Worm (Caenorhabditis elegans) whole organism, young adult: ENCODE data around the gene lex-1.

Experiments
- B0336.3 ChIP-seq: fragments of 200-800 bp; sonication (Bioruptor generic); IDR thresholded peaks from 2 replicates; pipeline ENCODE4 v1.3.6; 2022; ENCODE audit warnings: missing genetic modification characterization, missing compliant biosample characterization
- C06A6.2 ChIP-seq: fragments of 200-800 bp; sonication (Bioruptor generic); conservative IDR thresholded peaks from 2 replicates; pipeline ENCODE4 v1.3.6; 2022; ENCODE audit warnings: missing genetic modification characterization, missing compliant biosample characterization
- C17E4.6 ChIP-seq: fragments of 200-800 bp; sonication (Bioruptor generic); IDR thresholded peaks from 2 replicates; pipeline ENCODE4 v1.3.6; 2022; ENCODE audit warnings: missing genetic modification reagents, missing genetic modification characterization, missing compliant biosample characterization
- F23B12.7 ChIP-seq: sonication (generic microtip); optimal IDR thresholded peaks from 2 replicates; lab custom pipeline; 2017; ENCODE audit warnings: missing genetic modification characterization, mild to moderate bottlenecking, missing compliant biosample characterization, antibody characterized with exemption, moderate library complexity; ENCODE audit not compliant: insufficient read depth
- F39B2.1 ChIP-seq: fragments of 200-800 bp; sonication (Bioruptor generic); IDR thresholded peaks from 2 replicates; pipeline ENCODE4 v1.3.6; 2022; ENCODE audit warnings: missing genetic modification reagents, missing genetic modification characterization, missing compliant biosample characterization
- F49E8.2 ChIP-seq: sonication (generic microtip); optimal IDR thresholded peaks from 3 replicates; lab custom pipeline; 2017; ENCODE audit warnings: missing genetic modification characterization, mild to moderate bottlenecking, missing compliant biosample characterization, antibody characterized with exemption, moderate library complexity; ENCODE audit not compliant: insufficient read depth
- Y56A3A.18 ChIP-seq: fragments of 200-800 bp; sonication (Bioruptor generic); IDR thresholded peaks from 2 replicates; pipeline ENCODE4 v1.3.6; 2022; ENCODE audit warnings: missing genetic modification reagents, missing genetic modification characterization, missing compliant biosample characterization
- Y67H2A.10 ChIP-seq: fragments of 200-800 bp; sonication (Bioruptor generic); conservative IDR thresholded peaks from 2 replicates; pipeline ENCODE4 v1.3.6; 2022; ENCODE audit warnings: missing genetic modification reagents, missing genetic modification characterization, missing compliant biosample characterization
- ZK185.1 ChIP-seq: sonication (generic microtip); optimal IDR thresholded peaks from 2 replicates; lab custom pipeline; 2016; ENCODE audit warnings: mild to moderate bottlenecking, missing genetic modification characterization, missing compliant biosample characterization; ENCODE audit not compliant: poor library complexity, severe bottlenecking
- akir-1 ChIP-seq: fragments of 200-800 bp; sonication (Bioruptor generic); optimal IDR thresholded peaks from 2 replicates; lab custom pipeline; 2018; ENCODE audit warnings: mild to moderate bottlenecking, missing genetic modification characterization, moderate library complexity, missing compliant biosample characterization
- ama-1 ChIP-seq, 3 experiments: fragments of 150-350 bp in 1 of 3; sonication (generic microtip) in 2 of 3; optimal IDR thresholded peaks; 2 replicates each; lab custom pipeline; 2014 to 2018; ENCODE audit warnings: missing biosample characterization in 2 of 3, missing genetic modification characterization in 2 of 3, missing genetic modification reagents in 2 of 3
- atf-7 ChIP-seq: sonication (generic microtip); optimal IDR thresholded peaks from 2 replicates; lab custom pipeline; 2017; ENCODE audit warnings: mild to moderate bottlenecking, missing genetic modification characterization, missing compliant biosample characterization
- attf-3 ChIP-seq: fragments of 200-800 bp; sonication (Bioruptor generic); conservative IDR thresholded peaks from 2 replicates; pipeline ENCODE4 v1.3.6; 2022; ENCODE audit warnings: missing genetic modification reagents, missing genetic modification characterization, missing compliant biosample characterization
- attf-5 ChIP-seq: fragments of 200-800 bp; sonication (Bioruptor generic); optimal IDR thresholded peaks from 2 replicates; lab custom pipeline; 2018; ENCODE audit warnings: mild to moderate bottlenecking, missing genetic modification characterization, missing compliant biosample characterization
- bed-1 ChIP-seq: fragments of 200-800 bp; sonication (Bioruptor generic); IDR thresholded peaks from 2 replicates; pipeline ENCODE4 v1.3.6; 2022; ENCODE audit warnings: missing genetic modification reagents, missing genetic modification characterization, missing compliant biosample characterization
- cebp-1 ChIP-seq, 2 experiments: fragments of 200-800 bp in 1 of 2; sonication (Bioruptor generic) in 1 of 2; sonication (generic microtip) in 1 of 2; IDR thresholded peaks in 1 of 2; optimal IDR thresholded peaks in 1 of 2; 2 replicates each; pipeline versions ENCODE4 v1.3.6 to Lab custom; 2017 to 2022; ENCODE audit warnings: missing compliant biosample characterization in 2 of 2, missing genetic modification characterization in 2 of 2, mild to moderate bottlenecking in 1 of 2, missing genetic modification reagents in 1 of 2, moderate library complexity in 1 of 2
- ceh-27 ChIP-seq: fragments of 200-800 bp; sonication (Bioruptor generic); optimal IDR thresholded peaks from 2 replicates; lab custom pipeline; 2018; ENCODE audit warnings: mild to moderate bottlenecking, missing genetic modification characterization, moderate library complexity, missing compliant biosample characterization
- ceh-91 ChIP-seq: fragments of 200-800 bp; sonication (Bioruptor generic); IDR thresholded peaks from 2 replicates; pipeline ENCODE4 v1.3.6; 2022; ENCODE audit warnings: missing genetic modification reagents, missing genetic modification characterization, missing compliant biosample characterization
- dpl-1 ChIP-seq: fragments of 150-350 bp; optimal IDR thresholded peaks from 2 replicates; lab custom pipeline; 2014; ENCODE audit warnings: missing biosample characterization, missing genetic modification reagents, missing genetic modification characterization
- ekl-4 ChIP-seq: fragments of 200-800 bp; sonication (Bioruptor generic); IDR thresholded peaks from 2 replicates; pipeline ENCODE4 v1.3.6; 2022; ENCODE audit warnings: missing genetic modification reagents, missing genetic modification characterization, missing compliant biosample characterization
- fkh-3 ChIP-seq: sonication (generic microtip); optimal IDR thresholded peaks from 2 replicates; lab custom pipeline; 2016; ENCODE audit warnings: mild to moderate bottlenecking, missing genetic modification characterization, missing compliant biosample characterization
- gei-17 ChIP-seq: fragments of 200-800 bp; sonication (Bioruptor generic); optimal IDR thresholded peaks from 2 replicates; lab custom pipeline; 2018; ENCODE audit warnings: mild to moderate bottlenecking, missing genetic modification characterization, missing compliant biosample characterization
- hlh-26 ChIP-seq: fragments of 200-800 bp; sonication (Bioruptor generic); conservative IDR thresholded peaks from 2 replicates; pipeline ENCODE4 v1.3.6; 2022; ENCODE audit warnings: missing genetic modification reagents, missing genetic modification characterization, missing compliant biosample characterization
- hmg-1.2 ChIP-seq: fragments of 200-800 bp; sonication (Bioruptor generic); IDR thresholded peaks from 2 replicates; pipeline ENCODE4 v1.3.6; 2022; ENCODE audit warnings: missing genetic modification reagents, missing genetic modification characterization, missing compliant biosample characterization
- lag-1 ChIP-seq: fragments of 200-800 bp; sonication (Bioruptor generic); IDR thresholded peaks from 2 replicates; pipeline ENCODE4 v1.3.6; 2022; ENCODE audit warnings: missing genetic modification reagents, missing genetic modification characterization, missing compliant biosample characterization
- lin-26 ChIP-seq: fragments of 200-800 bp; sonication (Bioruptor generic); IDR thresholded peaks from 2 replicates; pipeline ENCODE4 v1.3.6; 2022; ENCODE audit warnings: missing genetic modification reagents, missing genetic modification characterization, missing compliant biosample characterization
- lin-40 ChIP-seq: sonication (generic microtip); optimal IDR thresholded peaks from 2 replicates; lab custom pipeline; 2016; ENCODE audit warnings: missing genetic modification characterization, mild to moderate bottlenecking, missing compliant biosample characterization, missing genotype, missing genetic modification reagents
- lin-54 ChIP-seq: fragments of 200-800 bp; sonication (Bioruptor generic); optimal IDR thresholded peaks from 2 replicates; lab custom pipeline; 2018; ENCODE audit warnings: mild to moderate bottlenecking, missing genetic modification characterization, missing compliant biosample characterization
- mes-4 ChIP-seq: sonication (generic microtip); optimal IDR thresholded peaks from 2 replicates; lab custom pipeline; 2016; ENCODE audit warnings: missing genotype, missing genetic modification characterization, missing compliant biosample characterization
- mxl-1 ChIP-seq: sonication (generic microtip); optimal IDR thresholded peaks from 2 replicates; lab custom pipeline; 2016; ENCODE audit warnings: missing genetic modification characterization, missing compliant biosample characterization
- nfya-1 ChIP-seq: sonication (generic microtip); optimal IDR thresholded peaks from 2 replicates; lab custom pipeline; 2017; ENCODE audit warnings: antibody characterized with exemption, missing compliant biosample characterization, missing genetic modification characterization, borderline replicate concordance; ENCODE audit not compliant: insufficient read depth
- nfyb-1 ChIP-seq: fragments of 200-800 bp; sonication (Bioruptor generic); IDR thresholded peaks from 2 replicates; pipeline ENCODE4 v1.3.6; 2022; ENCODE audit warnings: missing genetic modification reagents, missing genetic modification characterization, missing compliant biosample characterization
- nhr-179 ChIP-seq: sonication (generic microtip); optimal IDR thresholded peaks from 2 replicates; lab custom pipeline; 2016; ENCODE audit warnings: mild to moderate bottlenecking, missing genetic modification characterization, missing compliant biosample characterization
- nhr-90 ChIP-seq: sonication (generic microtip); optimal IDR thresholded peaks from 2 replicates; lab custom pipeline; 2016; ENCODE audit warnings: missing genotype, mild to moderate bottlenecking, missing genetic modification characterization, missing compliant biosample characterization
- pbrm-1 ChIP-seq: fragments of 200-800 bp; sonication (Bioruptor generic); IDR thresholded peaks from 2 replicates; pipeline ENCODE4 v1.3.6; 2022; ENCODE audit warnings: missing genetic modification reagents, missing genetic modification characterization, missing compliant biosample characterization
- rec-8 ChIP-seq, 2 experiments: sonication (generic microtip); optimal IDR thresholded peaks; 2 replicates each; lab custom pipeline; 2016; ENCODE audit warnings: mild to moderate bottlenecking in 2 of 2, missing genetic modification characterization in 2 of 2, missing genetic modification reagents in 2 of 2, missing genotype in 2 of 2, missing biosample characterization in 1 of 2, missing compliant biosample characterization in 1 of 2, moderate library complexity in 1 of 2
- repo-1 ChIP-seq: sonication (generic microtip); optimal IDR thresholded peaks from 2 replicates; lab custom pipeline; 2017; ENCODE audit warnings: mild to moderate bottlenecking, missing genetic modification characterization, missing compliant biosample characterization
- tbp1 ChIP-seq: fragments of 200-800 bp; sonication (Bioruptor generic); optimal IDR thresholded peaks from 2 replicates; lab custom pipeline; 2018; ENCODE audit warnings: mild to moderate bottlenecking, missing genetic modification characterization, missing compliant biosample characterization
- unc-62 ChIP-seq: fragments of 150-350 bp; optimal IDR thresholded peaks from 2 replicates; lab custom pipeline; 2014; ENCODE audit warnings: missing biosample characterization, missing genetic modification reagents, missing genetic modification characterization
- zfh-2 ChIP-seq: fragments of 200-800 bp; sonication (Bioruptor generic); conservative IDR thresholded peaks from 2 replicates; pipeline ENCODE4 v1.3.6; 2022; ENCODE audit warnings: missing genetic modification reagents, missing genetic modification characterization, missing compliant biosample characterization
- ztf-22 ChIP-seq: fragments of 200-800 bp; sonication (Bioruptor generic); optimal IDR thresholded peaks from 2 replicates; lab custom pipeline; 2018; ENCODE audit warnings: mild to moderate bottlenecking, missing genetic modification characterization, moderate library complexity, missing compliant biosample characterization
- ztf-28 ChIP-seq: fragments of 200-800 bp; sonication (Bioruptor generic); IDR thresholded peaks from 2 replicates; pipeline ENCODE4 v1.3.6; 2022; ENCODE audit warnings: missing genetic modification reagents, missing genetic modification characterization, missing compliant biosample characterization

Gene lex-1

DNA sequence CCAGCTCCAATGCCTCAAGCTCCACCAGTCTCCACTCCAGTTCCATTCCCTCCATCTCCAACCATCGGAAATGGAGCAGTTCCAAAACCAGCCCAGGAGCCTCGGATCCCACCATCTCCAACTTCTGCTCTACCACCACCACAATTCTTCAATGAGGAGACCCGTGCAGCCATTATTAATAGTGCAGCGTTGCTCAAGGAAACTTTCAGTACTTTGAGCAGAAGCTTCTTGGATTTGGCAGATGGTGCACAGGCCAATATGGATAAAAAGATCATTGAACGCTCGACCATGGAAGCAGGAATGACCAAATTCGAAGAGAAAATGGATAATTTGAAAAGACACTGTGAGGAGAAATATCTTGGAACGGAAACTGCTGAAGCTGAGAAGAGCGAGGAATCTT lies 43.9 kb upstream of the lex-1 start:
- 0 out of 2 replicates have a peak, but pooled peaks have one; percentile 8 for TF ChIP-seq lin-26 (GFP tag; lab: Robert Waterston, UW)
- TF ChIP-seq zfh-2 (GFP tag; lab: Robert Waterston, UW): 0 out of 2 replicates have a peak, but pooled peaks have one; percentile 4
- no peak for TF ChIP-seq mxl-1 (tag; lab: Kevin White, UChicago)

ce11 chrIV:12036924-12037323 lies 42.3 kb upstream of the lex-1 start:
- TF ChIP-seq Y67H2A.10 (GFP tag; lab: Robert Waterston, UW) (no peak), cebp-1 (GFP tag; IDR thresholded peaks at IDR 0.05; lab: Robert Waterston, UW) (no peak), cebp-1 (tag; optimal IDR thresholded peaks at IDR 0.05; lab: Kevin White, UChicago) (peak; percentile 63), F49E8.2 (tag; lab: Kevin White, UChicago) (no peak), repo-1 (tag; lab: Kevin White, UChicago) (peak; percentile 76), mes-4 (no peak), ceh-91 (GFP tag; lab: Robert Waterston, UW) (no peak), F23B12.7 (tag; lab: Kevin White, UChicago) (no peak), unc-62 (no peak), ZK185.1 (peak; percentile 35), nhr-90 (tag; lab: Kevin White, UChicago) (no peak), nfya-1 (tag; lab: Kevin White, UChicago) (no peak), atf-7 (tag; lab: Kevin White, UChicago) (no peak), hmg-1.2 (0 out of 2 replicates have a peak, but pooled peaks have one; percentile 8), F39B2.1 (GFP tag; lab: Robert Waterston, UW) (no peak), pbrm-1 (GFP tag; lab: Robert Waterston, UW) (0 out of 2 replicates have a peak, but pooled peaks have one; percentile 33), attf-3 (GFP tag; lab: Robert Waterston, UW) (no peak), lin-40 (peak; percentile 50), C06A6.2 (GFP tag; lab: Robert Waterston, UW) (no peak; the same call in 1 of the 2 replicates), hlh-26 (no peak), gei-17 (GFP tag; lab: Kevin White, UChicago) (peak; percentile 41), ztf-22 (GFP tag; lab: Kevin White, UChicago) (no peak), ekl-4 (no peak), lin-54 (GFP tag; lab: Kevin White, UChicago) (peak; percentile 4), akir-1 (GFP tag; lab: Kevin White, UChicago) (no peak), ceh-27 (GFP tag; lab: Kevin White, UChicago) (no peak), Y56A3A.18 (GFP tag; lab: Robert Waterston, UW) (peak; percentile 55; the same call in 1 of the 2 replicates), lin-26 (GFP tag; lab: Robert Waterston, UW) (no peak; the same call in 1 of the 2 replicates), dpl-1 (GFP tag; lab: Kevin White, UChicago) (no peak), ztf-28 (GFP tag; lab: Robert Waterston, UW) (no peak), nfyb-1 (peak; percentile 77; the same call in 1 of the 2 replicates), ama-1 (optimal IDR thresholded peaks at IDR 0.05; lab: Kevin White, UChicago) (peak; percentile 49), ama-1 (GFP tag; optimal IDR thresholded peaks at IDR 0.05; lab: Kevin White, UChicago) (no peak), B0336.3 (GFP tag; lab: Robert Waterston, UW) (0 out of 2 replicates have a peak, but pooled peaks have one; percentile 59), rec-8 (tag; optimal IDR thresholded peaks at IDR 0.05; lab: Kevin White, UChicago) (no peak), bed-1 (GFP tag; lab: Robert Waterston, UW) (no peak), lag-1 (no peak), nhr-179 (tag; lab: Kevin White, UChicago) (no peak), tbp1 (no peak), C17E4.6 (no peak), attf-5 (GFP tag; lab: Kevin White, UChicago) (no peak), fkh-3 (tag; lab: Kevin White, UChicago) (no peak)
